Worm (Caenorhabditis elegans) whole organism, L3 larva: ENCODE measurements around the gene ZC190.5.

Experiments used
- ZK546.5 ChIP-seq: sonication (generic microtip); optimal IDR thresholded peaks from 2 replicates; lab custom pipeline; 2017; ENCODE audit warnings: missing biosample characterization, missing genetic modification characterization
- lin-39 ChIP-seq: fragments of 150-350 bp; optimal IDR thresholded peaks from 2 replicates; lab custom pipeline; 2018; ENCODE audit warnings: missing biosample characterization, missing genetic modification reagents, missing genetic modification characterization
- mdl-1 ChIP-seq: fragments of 150-350 bp; optimal IDR thresholded peaks from 2 replicates; lab custom pipeline; 2014; ENCODE audit warnings: missing biosample characterization, missing genetic modification characterization
- nhr-23 ChIP-seq: fragments of 150-350 bp; optimal IDR thresholded peaks from 2 replicates; lab custom pipeline; 2014; ENCODE audit warnings: missing biosample characterization, missing genetic modification reagents, missing genetic modification characterization
- nhr-76 ChIP-seq: fragments of 150-350 bp; sonication (generic microtip); optimal IDR thresholded peaks from 5 replicates; lab custom pipeline; 2014; ENCODE audit warnings: missing biosample characterization, missing genetic modification characterization
- nhr-77 ChIP-seq: fragments of 150-350 bp; optimal IDR thresholded peaks from 2 replicates; lab custom pipeline; 2014; ENCODE audit warnings: missing biosample characterization, missing genetic modification characterization
- pha-4 ChIP-seq: fragments of 150-350 bp; optimal IDR thresholded peaks from 2 replicates; lab custom pipeline; 2014; ENCODE audit warnings: missing biosample characterization, missing genetic modification reagents, missing genetic modification characterization
- pqm-1 ChIP-seq: fragments of 150-350 bp; optimal IDR thresholded peaks from 2 replicates; lab custom pipeline; 2017; ENCODE audit warnings: missing biosample characterization, missing genetic modification characterization, inconsistent platforms
- skn-1 ChIP-seq: fragments of 150-350 bp; optimal IDR thresholded peaks from 2 replicates; lab custom pipeline; 2014; ENCODE audit warnings: missing biosample characterization, missing genetic modification characterization
- snpc-4 ChIP-seq: fragments of 150-350 bp; optimal IDR thresholded peaks from 2 replicates; lab custom pipeline; 2014; ENCODE audit warnings: missing biosample characterization, missing genetic modification characterization
- tbx-2 ChIP-seq: sonication (generic microtip); optimal IDR thresholded peaks from 2 replicates; lab custom pipeline; 2016; ENCODE audit warnings: mild to moderate bottlenecking, missing genetic modification characterization, missing compliant biosample characterization
- unc-39 ChIP-seq: sonication (generic microtip); optimal IDR thresholded peaks from 4 replicates; lab custom pipeline; 2017; ENCODE audit warnings: missing biosample characterization, missing genetic modification characterization
- unc-62 ChIP-seq: fragments of 150-350 bp; sonication (generic microtip); optimal IDR thresholded peaks from 4 replicates; lab custom pipeline; 2014; ENCODE audit warnings: missing biosample characterization, missing genetic modification reagents, missing genetic modification characterization

- no peak for TF ChIP-seq unc-39 (tag; lab: Kevin White, UChicago)
- TF ChIP-seq nhr-76 (tag; lab: Kevin White, UChicago), result no peak
- no peak for TF ChIP-seq nhr-77 (tag; lab: Kevin White, UChicago)
- TF ChIP-seq lin-39, result no peak
- TF ChIP-seq skn-1, result no peak
- TF ChIP-seq snpc-4 (tag; lab: Kevin White, UChicago), result no peak
- TF ChIP-seq pha-4 (tag; lab: Kevin White, UChicago), result no peak
- no peak for TF ChIP-seq pqm-1 (tag; lab: Kevin White, UChicago)
- TF ChIP-seq ZK546.5, result no peak
- TF ChIP-seq unc-62 (GFP tag; lab: Kevin White, UChicago), result no peak
- TF ChIP-seq tbx-2, result no peak
- TF ChIP-seq nhr-23 (tag; lab: Kevin White, UChicago), result no peak
- TF ChIP-seq mdl-1 (tag; lab: Kevin White, UChicago), result no peak
These were observed 42.8 kb upstream of the ZC190.5 start, which contains the start of gene glr-5 for ce11 chrV:8716175-8716574.
